Worm (Caenorhabditis elegans): Measurements from ENCODE around the gene nspc-14.
A peak's percentile ranks its signal among the peaks of the same experiment; 100 is the strongest.

The nspc-14 gene

DNA sequence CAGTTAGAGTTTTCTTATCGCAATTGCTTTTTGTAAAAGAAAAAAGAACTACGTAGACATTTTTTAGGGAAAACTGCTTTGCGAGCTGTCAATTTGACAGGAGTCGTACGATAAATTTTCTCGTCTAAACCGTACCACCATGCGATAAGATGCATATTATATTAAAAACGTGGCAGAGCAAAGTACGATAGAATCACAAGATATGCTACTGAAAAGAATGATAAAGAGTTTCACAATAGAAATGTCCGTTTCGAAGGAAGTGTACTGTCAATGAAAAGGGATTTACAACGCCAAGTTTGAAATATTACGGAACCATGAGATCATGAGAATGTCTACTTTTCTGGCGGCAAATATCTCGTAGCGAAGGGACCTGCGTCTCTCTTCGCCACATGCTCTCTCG, 5.9 kb upstream of the nspc-14 start, which contains the start of gene F19H6.5:
Gene F19H6.5 (minus strand): TSS at position 101 of the 400 bp plus-strand sequence.
- TF ChIP-seq odd-2 (tag; optimal IDR thresholded peaks at IDR 0.05) (no peak), Y22D7AL.16 (tag; optimal IDR thresholded peaks at IDR 0.05) (no peak), ceh-22 (tag; optimal IDR thresholded peaks at IDR 0.05) (no peak), ttx-3 (tag; optimal IDR thresholded peaks at IDR 0.05) (no peak), elt-4 (tag; optimal IDR thresholded peaks at IDR 0.05) (no peak), ceh-9 (tag; optimal IDR thresholded peaks at IDR 0.05) (no peak), lim-6 (tag; optimal IDR thresholded peaks at IDR 0.05) (no peak), pha-4 (tag; optimal IDR thresholded peaks at IDR 0.05) (no peak), pqm-1 (tag; optimal IDR thresholded peaks at IDR 0.05) (no peak), ets-4 (tag; optimal IDR thresholded peaks at IDR 0.05) (no peak), madf-2 (tag; optimal IDR thresholded peaks at IDR 0.05) (no peak), eyg-1 (tag; optimal IDR thresholded peaks at IDR 0.05) (no peak), C38D4.7 (GFP tag; optimal IDR thresholded peaks at IDR 0.05) (no peak), nhr-232 (tag; optimal IDR thresholded peaks at IDR 0.05) (no peak), elt-2 (tag; optimal IDR thresholded peaks at IDR 0.05) (no peak), zip-5 (tag; optimal IDR thresholded peaks at IDR 0.05) (no peak), K09A11.1 (tag; optimal IDR thresholded peaks at IDR 0.05; ENCODE audit: insufficient read depth) (no peak), fkh-6 (tag; optimal IDR thresholded peaks at IDR 0.05) (no peak)

DNA sequence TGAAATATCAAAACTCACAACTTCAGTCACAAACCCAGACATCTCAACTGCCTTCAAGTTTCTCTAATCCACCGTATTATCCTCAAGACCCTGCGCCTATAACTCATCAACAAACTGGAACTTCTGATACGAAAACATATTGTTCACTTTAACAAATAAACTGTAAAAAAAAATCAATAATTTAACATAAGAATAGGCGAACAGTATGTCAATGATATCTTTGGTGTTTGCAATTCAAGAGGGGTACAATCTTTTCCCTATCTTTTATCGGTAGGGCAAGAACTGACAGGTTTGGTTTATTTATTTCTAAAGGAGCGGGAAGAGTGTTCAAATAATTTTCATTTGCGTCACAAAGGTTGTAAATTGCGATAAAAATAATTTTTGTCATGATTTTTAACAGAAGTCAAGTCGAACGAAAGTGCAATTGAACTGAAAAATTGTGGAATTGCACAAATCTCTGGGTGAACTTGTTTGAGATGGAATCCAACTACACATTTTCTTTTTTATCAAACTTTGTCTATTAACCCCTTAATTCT, 4.2 kb upstream of the nspc-14 start:
- TF ChIP-seq dve-1 (tag; optimal IDR thresholded peaks at IDR 0.05) (peak; percentile 96), sdc-2 (tag; optimal IDR thresholded peaks at IDR 0.05) (peak; percentile 99), unc-55 (GFP tag; optimal IDR thresholded peaks at IDR 0.05) (no peak), che-1 (tag; optimal IDR thresholded peaks at IDR 0.05) (no peak), K09A11.1 (tag; optimal IDR thresholded peaks at IDR 0.05; ENCODE audit: insufficient read depth) (peak; percentile 78), lin-11 (tag; optimal IDR thresholded peaks at IDR 0.05) (no peak), ceh-24 (tag; optimal IDR thresholded peaks at IDR 0.05) (no peak), hlh-6 (tag; optimal IDR thresholded peaks at IDR 0.05) (no peak), elt-4 (tag; optimal IDR thresholded peaks at IDR 0.05) (no peak), mec-3 (tag; optimal IDR thresholded peaks at IDR 0.05; ENCODE audit: borderline replicate concordance) (no peak), pat-9 (tag; optimal IDR thresholded peaks at IDR 0.05) (no peak), ceh-19 (GFP tag; optimal IDR thresholded peaks at IDR 0.05) (no peak), fkh-6 (tag; optimal IDR thresholded peaks at IDR 0.05) (no peak), hlh-15 (tag; optimal IDR thresholded peaks at IDR 0.05) (no peak), pha-2 (tag; optimal IDR thresholded peaks at IDR 0.05) (no peak), ceh-31 (tag; optimal IDR thresholded peaks at IDR 0.05) (peak; percentile 64), fax-1 (tag; optimal IDR thresholded peaks at IDR 0.05) (no peak), ztf-16 (tag; optimal IDR thresholded peaks at IDR 0.05) (no peak), C08G9.2 (tag; optimal IDR thresholded peaks at IDR 0.05) (no peak), hlh-13 (GFP tag; optimal IDR thresholded peaks at IDR 0.05) (no peak), ttx-3 (tag; optimal IDR thresholded peaks at IDR 0.05) (no peak), zip-5 (tag; optimal IDR thresholded peaks at IDR 0.05) (no peak), hlh-30 (tag; optimal IDR thresholded peaks at IDR 0.05; ENCODE audit: insufficient read depth) (no peak), ets-4 (tag; optimal IDR thresholded peaks at IDR 0.05) (peak; percentile 53), syd-9 (tag; optimal IDR thresholded peaks at IDR 0.05) (peak; percentile 51), nhr-232 (tag; optimal IDR thresholded peaks at IDR 0.05) (no peak), elt-2 (tag; optimal IDR thresholded peaks at IDR 0.05) (peak; percentile 64), pax-1 (tag; optimal IDR thresholded peaks at IDR 0.05) (peak; percentile 20), rnt-1 (tag; optimal IDR thresholded peaks at IDR 0.05) (peak; percentile 85), ref-2 (tag; optimal IDR thresholded peaks at IDR 0.05) (no peak), Y22D7AL.16 (tag; optimal IDR thresholded peaks at IDR 0.05) (no peak), pag-3 (tag; optimal IDR thresholded peaks at IDR 0.05; ENCODE audit: borderline replicate concordance) (no peak), unc-86 (tag; optimal IDR thresholded peaks at IDR 0.05) (no peak), T23F11.4 (GFP tag; optimal IDR thresholded peaks at IDR 0.05) (no peak), ceh-14 (tag; optimal IDR thresholded peaks at IDR 0.05) (peak; percentile 42), nhr-11 (tag; optimal IDR thresholded peaks at IDR 0.05) (peak; percentile 73), eyg-1 (tag; optimal IDR thresholded peaks at IDR 0.05) (no peak), tbx-7 (tag; optimal IDR thresholded peaks at IDR 0.05) (no peak), gmeb-2 (tag; optimal IDR thresholded peaks at IDR 0.05) (no peak), ceh-34 (tag; optimal IDR thresholded peaks at IDR 0.05) (peak; percentile 67), madf-2 (tag; optimal IDR thresholded peaks at IDR 0.05) (no peak), ceh-18 (tag; optimal IDR thresholded peaks at IDR 0.05) (peak; percentile 94), ceh-30 (tag; optimal IDR thresholded peaks at IDR 0.05) (peak; percentile 1)
